Worm (Caenorhabditis elegans): Measurements from ENCODE around the gene K12B6.4.

DNA sequence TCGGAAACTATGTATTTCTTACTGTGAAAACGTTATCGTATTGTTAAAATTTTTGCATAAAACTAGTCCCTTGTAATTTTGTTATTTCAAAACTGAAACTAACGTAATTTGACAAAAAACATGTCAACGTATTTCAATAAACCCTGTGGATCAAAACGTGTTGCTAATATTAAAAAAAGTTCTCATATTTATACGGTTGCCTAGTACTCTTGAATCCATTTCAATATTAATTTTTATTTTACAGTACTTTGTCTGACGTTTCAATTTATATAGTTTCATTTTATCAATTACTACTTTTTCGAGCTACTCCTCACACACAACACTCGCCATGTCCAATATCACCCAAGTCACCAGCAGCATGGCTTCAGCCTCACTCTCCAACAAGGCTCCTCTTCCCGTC is 22.4 kb upstream of the K12B6.4 start, which contains the start of gene sago-1:
- TF ChIP-seq fkh-10 (GFP tag; optimal IDR thresholded peaks at IDR 0.05) (no peak), elt-2 (tag; optimal IDR thresholded peaks at IDR 0.05) (no peak), tbx-2 (tag; optimal IDR thresholded peaks at IDR 0.05) (no peak), fax-1 (tag; optimal IDR thresholded peaks at IDR 0.05) (no peak), syd-9 (tag; optimal IDR thresholded peaks at IDR 0.05) (no peak), ceh-2 (tag; optimal IDR thresholded peaks at IDR 0.05) (no peak)
